Worm (Caenorhabditis elegans): Measurements from ENCODE around the gene F09G2.8.

Gene F09G2.8

ce11 chrV:7196498-7196966, 3.1 kb upstream of the F09G2.8 start, which contains the start of gene F09G2.2 (continued):
- TF ChIP-seq elt-3 (tag; optimal IDR thresholded peaks at IDR 0.05), result peak in 4 of 6 experiments; percentile 14 to 93 (median 68)
- peak; percentile 96 to 97 for TF ChIP-seq lin-35 (GFP tag; optimal IDR thresholded peaks at IDR 0.05)
- peak; percentile 89 for TF ChIP-seq jun-1 (tag; optimal IDR thresholded peaks at IDR 0.05)
- TF ChIP-seq unc-30 (tag; optimal IDR thresholded peaks at IDR 0.05), result no peak
- no peak for TF ChIP-seq nhr-84 (tag; optimal IDR thresholded peaks at IDR 0.05)
- no peak for TF ChIP-seq ces-1 (GFP tag; optimal IDR thresholded peaks at IDR 0.05)
- TF ChIP-seq dsc-1 (tag; optimal IDR thresholded peaks at IDR 0.05), result peak; percentile 82
- TF ChIP-seq swsn-7 (tag; optimal IDR thresholded peaks at IDR 0.05), result peak; percentile 93
- TF ChIP-seq hlh-4 (tag; optimal IDR thresholded peaks at IDR 0.05), result no peak
- TF ChIP-seq snpc-4 (tag; optimal IDR thresholded peaks at IDR 0.05), result peak; percentile 62
- TF ChIP-seq unc-130 (tag; optimal IDR thresholded peaks at IDR 0.05), result peak; percentile 94
- peak; percentile 90 to 95 for TF ChIP-seq lsy-2 (tag; optimal IDR thresholded peaks at IDR 0.05)
- TF ChIP-seq nhr-11 (tag; optimal IDR thresholded peaks at IDR 0.05), result peak; percentile 10
- TF ChIP-seq unc-86 (tag; optimal IDR thresholded peaks at IDR 0.05), result peak; percentile 83
- peak; percentile 44 for TF ChIP-seq pag-3 (tag; optimal IDR thresholded peaks at IDR 0.05; ENCODE audit: borderline replicate concordance, insufficient read depth)
- peak; percentile 78 for TF ChIP-seq elt-2 (tag; optimal IDR thresholded peaks at IDR 0.05)
- peak; percentile 87 for TF ChIP-seq grh-1 (GFP tag; IDR thresholded peaks at IDR 0.05)
- TF ChIP-seq C16A3.4 (tag; optimal IDR thresholded peaks at IDR 0.05), result peak; percentile 95
- TF ChIP-seq ceh-90 (tag; optimal IDR thresholded peaks at IDR 0.05), result no peak
- TF ChIP-seq ets-5 (GFP tag; IDR thresholded peaks at IDR 0.05), result no peak
- peak; percentile 91 for TF ChIP-seq nhr-47 (tag; optimal IDR thresholded peaks at IDR 0.05)
- TF ChIP-seq unc-62 (GFP tag; optimal IDR thresholded peaks at IDR 0.05), result no peak
- peak; percentile 96 for TF ChIP-seq snu-23 (GFP tag; optimal IDR thresholded peaks at IDR 0.05)
- TF ChIP-seq fkh-10 (GFP tag; optimal IDR thresholded peaks at IDR 0.05), result peak; percentile 44
- peak; percentile 69 for TF ChIP-seq ztf-4 (tag; optimal IDR thresholded peaks at IDR 0.05)
- TF ChIP-seq fkh-8 (tag; optimal IDR thresholded peaks at IDR 0.05), result peak; percentile 90
- TF ChIP-seq sup-37 (GFP tag; optimal IDR thresholded peaks at IDR 0.05), result peak; percentile 30
- TF ChIP-seq nhr-19 (GFP tag; conservative IDR thresholded peaks at IDR 0.05), result peak; percentile 94
- TF ChIP-seq fos-1 (tag; optimal IDR thresholded peaks at IDR 0.05), result peak; percentile 83
- TF ChIP-seq ceh-63 (GFP tag; optimal IDR thresholded peaks at IDR 0.05), result no peak
- TF ChIP-seq nhr-12 (tag; optimal IDR thresholded peaks at IDR 0.05), result no peak
- peak; percentile 73 for TF ChIP-seq zip-4 (GFP tag; optimal IDR thresholded peaks at IDR 0.05)
- peak; percentile 63 for TF ChIP-seq ama-1 (optimal IDR thresholded peaks at IDR 0.05)
- peak; percentile 92 for TF ChIP-seq nhr-90 (tag; optimal IDR thresholded peaks at IDR 0.05; ENCODE audit: poor library complexity)
- no peak for TF ChIP-seq tlp-1 (tag; optimal IDR thresholded peaks at IDR 0.05)
- no peak for TF ChIP-seq pqm-1 (tag; optimal IDR thresholded peaks at IDR 0.05)
- TF ChIP-seq rnt-1 (tag; optimal IDR thresholded peaks at IDR 0.05), result peak; percentile 92
- TF ChIP-seq aha-1 (tag; optimal IDR thresholded peaks at IDR 0.05), result no peak
- peak; percentile 62 for TF ChIP-seq F16B12.6 (tag; optimal IDR thresholded peaks at IDR 0.05)
- TF ChIP-seq dpl-1 (GFP tag; optimal IDR thresholded peaks at IDR 0.05), result peak; percentile 92 to 93 (median 92)
- TF ChIP-seq alr-1 (tag; optimal IDR thresholded peaks at IDR 0.05; ENCODE audit: borderline replicate concordance), result no peak
- peak; percentile 77 for TF ChIP-seq blmp-1 (tag; optimal IDR thresholded peaks at IDR 0.05)
- peak; percentile 95 for TF ChIP-seq nhr-71 (tag; optimal IDR thresholded peaks at IDR 0.05)
- peak; percentile 94 for TF ChIP-seq xbp-1 (tag; optimal IDR thresholded peaks at IDR 0.05)
- no peak for TF ChIP-seq efl-3 (GFP tag; optimal IDR thresholded peaks at IDR 0.05)
- TF ChIP-seq lir-3 (tag; optimal IDR thresholded peaks at IDR 0.05; ENCODE audit: poor library complexity), result peak; percentile 29
- TF ChIP-seq efl-1 (optimal IDR thresholded peaks at IDR 0.05), result peak; percentile 91
- TF ChIP-seq efl-1 (GFP tag; optimal IDR thresholded peaks at IDR 0.05 in 1 of 2), result peak; percentile 89 to 99
- TF ChIP-seq pax-3 (tag; optimal IDR thresholded peaks at IDR 0.05), result peak; percentile 60
- TF ChIP-seq isw-1 (GFP tag; IDR thresholded peaks at IDR 0.05), result peak; percentile 88
- TF ChIP-seq C04F5.9 (tag; optimal IDR thresholded peaks at IDR 0.05), result peak; percentile 22
- peak; percentile 60 for TF ChIP-seq mab-9 (GFP tag; IDR thresholded peaks at IDR 0.05)
- peak; percentile 79 for TF ChIP-seq nhr-237 (tag; optimal IDR thresholded peaks at IDR 0.05)

All from whole organism, L1 larva.